Fruit fly (Drosophila melanogaster): ENCODE results near the gene CG12481.

Gene CG12481

DNA sequence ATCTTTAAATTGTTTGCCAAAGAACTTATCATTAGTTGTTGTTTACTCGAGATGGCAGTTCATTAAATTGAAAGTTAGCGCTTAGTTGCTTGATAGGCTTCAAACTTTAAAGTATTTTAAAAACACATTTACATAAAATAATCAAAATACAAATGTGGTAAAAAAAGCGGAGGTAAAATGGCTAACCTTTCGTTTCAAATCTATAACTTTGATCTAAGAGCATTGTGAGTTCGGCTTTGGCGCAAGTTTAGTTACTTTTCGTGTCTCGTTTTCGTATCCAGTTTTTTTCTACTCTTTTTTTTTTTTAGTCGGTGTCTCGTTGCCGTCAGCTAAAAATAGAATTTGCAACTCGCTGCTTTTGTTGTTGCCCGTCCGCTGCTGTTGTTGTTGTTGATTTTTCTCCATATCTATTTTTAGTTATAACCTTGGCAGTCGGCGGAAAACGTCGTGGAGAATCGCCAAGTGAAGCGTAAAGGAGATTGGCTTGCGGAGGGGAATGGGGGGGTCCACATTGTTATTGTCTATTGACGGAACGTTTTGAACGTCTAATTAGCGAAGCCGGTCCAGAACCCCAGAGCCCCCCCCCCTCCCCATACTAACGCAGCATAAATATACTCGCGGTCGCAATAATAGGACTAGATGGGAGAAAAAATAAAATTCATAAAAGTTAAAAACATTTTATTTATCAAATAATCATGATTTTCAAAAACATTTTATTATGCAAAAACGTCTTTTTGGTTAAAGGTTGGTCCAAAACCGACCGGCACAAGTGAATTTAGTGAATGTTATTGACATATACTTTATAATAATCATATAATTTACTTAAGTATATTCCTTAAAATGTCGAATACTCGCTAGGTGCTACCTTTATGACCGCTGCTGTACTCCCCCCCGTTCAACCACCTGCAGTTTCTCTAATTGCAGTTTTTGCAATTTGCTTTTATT, 27.7 kb downstream of the CG12481 start (continued):
- TF ChIP-seq vvl (GFP tag; IDR thresholded peaks at IDR 0.05) (no peak), Dll (GFP tag; IDR thresholded peaks at IDR 0.05; ENCODE audit: partially characterized antibody) (no peak), CG34422 (GFP tag; IDR thresholded peaks at IDR 0.05) (peak; percentile 43; the same call in 1 of the 3 replicates), Blimp-1 (GFP tag; optimal IDR thresholded peaks at IDR 0.05) (peak; percentile 26), CG3995 (GFP tag; optimal IDR thresholded peaks at IDR 0.05) (no peak), psq (GFP tag; optimal IDR thresholded peaks at IDR 0.05) (no peak), slp2 (GFP tag; optimal IDR thresholded peaks at IDR 0.05) (no peak), Dref (GFP tag; IDR thresholded peaks at IDR 0.05) (no peak), CG7556 (GFP tag; optimal IDR thresholded peaks at IDR 0.05) (peak; percentile 17), caup (GFP tag; optimal IDR thresholded peaks at IDR 0.05; ENCODE audit: severe bottlenecking) (peak; percentile 66), CG7839 (tag; optimal IDR thresholded peaks at IDR 0.05) (peak; percentile 71), CrebB (tag; optimal IDR thresholded peaks at IDR 0.05) (no peak), onecut (GFP tag; IDR thresholded peaks at IDR 0.05) (no peak), Camta (GFP tag; optimal IDR thresholded peaks at IDR 0.05) (no peak), CG8089 (GFP tag; optimal IDR thresholded peaks at IDR 0.05) (no peak), CG6272 (GFP tag; IDR thresholded peaks at IDR 0.05) (no peak), fd96Cb (tag; optimal IDR thresholded peaks at IDR 0.05) (peak; percentile 46), oc (tag; optimal IDR thresholded peaks at IDR 0.05) (no peak), sima (GFP tag; optimal IDR thresholded peaks at IDR 0.05) (no peak), CG4328 (GFP tag; optimal IDR thresholded peaks at IDR 0.05) (no peak), CG13894 (tag; optimal IDR thresholded peaks at IDR 0.05) (peak; percentile 24), gsb (GFP tag; IDR thresholded peaks at IDR 0.05) (no peak), crp (GFP tag; optimal IDR thresholded peaks at IDR 0.05) (no peak), corto (GFP tag; optimal IDR thresholded peaks at IDR 0.05) (no peak), Dfd (GFP tag; optimal IDR thresholded peaks at IDR 0.05) (no peak), h (optimal IDR thresholded peaks at IDR 0.05) (no peak), Atf6 (GFP tag; IDR thresholded peaks at IDR 0.05) (peak; percentile 47; the same call in 1 of the 2 replicates), Fer2 (tag; optimal IDR thresholded peaks at IDR 0.05) (no peak), ranshi (GFP tag; IDR thresholded peaks at IDR 0.05) (no peak; the same call in 1 of the 2 replicates), CG15011 (GFP tag; optimal IDR thresholded peaks at IDR 0.05) (no peak), gcm (GFP tag; optimal IDR thresholded peaks at IDR 0.05) (no peak), CG17829 (tag; optimal IDR thresholded peaks at IDR 0.05) (peak; percentile 17), nerfin-2 (GFP tag; IDR thresholded peaks at IDR 0.05; ENCODE audit: partially characterized antibody) (no peak), CG12299 (tag; optimal IDR thresholded peaks at IDR 0.05) (no peak), CG31365 (tag; optimal IDR thresholded peaks at IDR 0.05) (no peak), CG10321 (GFP tag; IDR thresholded peaks at IDR 0.05) (no peak), abd-A (tag; optimal IDR thresholded peaks at IDR 0.05) (no peak), Pdp1 (GFP tag; optimal IDR thresholded peaks at IDR 0.05) (no peak), CG11504 (tag; optimal IDR thresholded peaks at IDR 0.05) (peak; percentile 67), CG17612 (GFP tag; IDR thresholded peaks at IDR 0.05) (no peak), kah (GFP tag; optimal IDR thresholded peaks at IDR 0.05) (no peak), CG17568 (GFP tag; optimal IDR thresholded peaks at IDR 0.05) (no peak), Ssrp (tag; optimal IDR thresholded peaks at IDR 0.05) (peak; percentile 28), CG11456 (GFP tag; IDR thresholded peaks at IDR 0.05) (no peak), Myb (GFP tag; optimal IDR thresholded peaks at IDR 0.05) (no peak), sc (optimal IDR thresholded peaks at IDR 0.05) (no peak), sc (GFP tag; optimal IDR thresholded peaks at IDR 0.05) (no peak), schlank (tag; optimal IDR thresholded peaks at IDR 0.05) (no peak), CG8359 (GFP tag; optimal IDR thresholded peaks at IDR 0.05; ENCODE audit: borderline replicate concordance) (no peak)
